Fruit fly (Drosophila melanogaster) whole organism, embryonic: ENCODE results near the gene mRRF1.
A peak's percentile ranks its signal among the peaks of the same experiment; 100 is the strongest.

Source experiments
- Adf1 ChIP-seq: fragments of 200-800 bp; sonication (Bioruptor generic); IDR thresholded peaks from 2 replicates; pipeline ENCODE4 v1.3.6; 2022; ENCODE audit warnings: missing biosample characterization, missing genetic modification characterization
- Atf-2 ChIP-seq: fragments of 200-800 bp; sonication (Bioruptor generic); optimal IDR thresholded peaks from 2 replicates; lab custom pipeline; 2016; ENCODE audit warnings: missing biosample characterization, missing genetic modification characterization
- Bdp1 ChIP-seq: fragments of 200-800 bp; sonication (Bioruptor generic); optimal IDR thresholded peaks from 3 replicates; lab custom pipeline; 2016; ENCODE audit warnings: missing biosample characterization, missing genetic modification characterization
- CG12071 ChIP-seq: fragments of 200-800 bp; sonication (Bioruptor generic); optimal IDR thresholded peaks from 3 replicates; lab custom pipeline; 2018; ENCODE audit warnings: missing biosample characterization, mild to moderate bottlenecking, missing genetic modification characterization
- CG12219 ChIP-seq: fragments of 200-800 bp; sonication (Bioruptor generic); optimal IDR thresholded peaks from 3 replicates; lab custom pipeline; 2018; ENCODE audit warnings: missing biosample characterization, mild to moderate bottlenecking, missing genetic modification characterization
- CG12391 ChIP-seq: fragments of 200-800 bp; sonication (Bioruptor generic); optimal IDR thresholded peaks from 3 replicates; lab custom pipeline; 2018; ENCODE audit warnings: missing biosample characterization, mild to moderate bottlenecking, missing genetic modification characterization, moderate library complexity
- CG13287 ChIP-seq: fragments of 200-800 bp; sonication (Bioruptor generic); IDR thresholded peaks from 2 replicates; pipeline ENCODE4 v1.3.6; 2022; ENCODE audit warnings: missing biosample characterization, missing genetic modification characterization; ENCODE audit not compliant: partially characterized antibody
- CG15073 ChIP-seq: fragments of 200-800 bp; sonication (Bioruptor generic); optimal IDR thresholded peaks from 2 replicates; lab custom pipeline; 2016; ENCODE audit warnings: missing biosample characterization, missing genetic modification characterization
- CG17361 ChIP-seq: fragments of 200-800 bp; sonication (Bioruptor generic); IDR thresholded peaks from 3 replicates; pipeline ENCODE4 v1.3.6; 2022; ENCODE audit warnings: missing biosample characterization, missing genetic modification characterization
- CG17612 ChIP-seq: fragments of 200-800 bp; sonication (Bioruptor generic); IDR thresholded peaks from 2 replicates; pipeline ENCODE4 v1.3.6; 2022; ENCODE audit warnings: missing biosample characterization, missing genetic modification characterization
- CG18619 ChIP-seq: fragments of 200-800 bp; sonication (Bioruptor generic); optimal IDR thresholded peaks from 3 replicates; lab custom pipeline; 2017; ENCODE audit warnings: missing biosample characterization, mild to moderate bottlenecking, missing genetic modification characterization
- CG2116 ChIP-seq: fragments of 200-800 bp; sonication (Bioruptor generic); optimal IDR thresholded peaks from 3 replicates; lab custom pipeline; 2018; ENCODE audit warnings: missing biosample characterization, mild to moderate bottlenecking, missing genetic modification characterization
- CG2875 ChIP-seq: fragments of 200-800 bp; sonication (Bioruptor generic); optimal IDR thresholded peaks from 2 replicates; lab custom pipeline; 2017; ENCODE audit warnings: missing biosample characterization, mild to moderate bottlenecking, missing genetic modification characterization, missing genetic modification reagents
- CG34422 ChIP-seq: fragments of 200-800 bp; sonication (Bioruptor generic); IDR thresholded peaks from 3 replicates; pipeline ENCODE4 v1.3.6; 2022; ENCODE audit warnings: missing biosample characterization, missing genetic modification characterization
- CG4282 ChIP-seq: fragments of 200-800 bp; sonication (Bioruptor generic); optimal IDR thresholded peaks from 2 replicates; lab custom pipeline; 2016; ENCODE audit warnings: missing biosample characterization, missing genetic modification characterization
- CG7357 ChIP-seq: fragments of 200-800 bp; sonication (Bioruptor generic); IDR thresholded peaks from 3 replicates; pipeline ENCODE4 v1.3.6; 2022; ENCODE audit warnings: missing biosample characterization, missing genetic modification characterization
- CG8089 ChIP-seq: fragments of 200-800 bp; sonication (Bioruptor generic); optimal IDR thresholded peaks from 3 replicates; lab custom pipeline; 2016; ENCODE audit warnings: missing biosample characterization, missing genetic modification characterization
- CG8290 ChIP-seq, 3 experiments: fragments of 200-800 bp; sonication (Bioruptor generic); optimal IDR thresholded peaks; 2 replicates each; lab custom pipeline; 2016 to 2019; ENCODE audit warnings: missing biosample characterization in 3 of 3, missing genetic modification characterization in 3 of 3, mild to moderate bottlenecking in 2 of 3, moderate library complexity in 1 of 3
- CG8924 ChIP-seq: fragments of 200-800 bp; optimal IDR thresholded peaks from 3 replicates; lab custom pipeline; 2019; ENCODE audit warnings: missing biosample characterization, mild to moderate bottlenecking, missing genetic modification characterization, moderate library complexity
- CG9817 ChIP-seq: fragments of 200-800 bp; sonication (Bioruptor generic); optimal IDR thresholded peaks from 2 replicates; lab custom pipeline; 2018; ENCODE audit warnings: missing biosample characterization, mild to moderate bottlenecking, missing genetic modification characterization, moderate library complexity
- CoRest ChIP-seq: fragments of 200-800 bp; sonication (Bioruptor generic); optimal IDR thresholded peaks from 3 replicates; lab custom pipeline; 2018; ENCODE audit warnings: missing biosample characterization, mild to moderate bottlenecking, missing genetic modification characterization, moderate library complexity
- Dek ChIP-seq: fragments of 200-800 bp; sonication (Bioruptor generic); optimal IDR thresholded peaks from 3 replicates; lab custom pipeline; 2019; ENCODE audit warnings: missing biosample characterization, mild to moderate bottlenecking, missing genetic modification characterization, moderate library complexity
- Dp ChIP-seq: fragments of 200-800 bp; sonication (Bioruptor generic); optimal IDR thresholded peaks from 2 replicates; lab custom pipeline; 2018; ENCODE audit warnings: missing biosample characterization, mild to moderate bottlenecking, missing genetic modification characterization, moderate library complexity
- Ets97D ChIP-seq: fragments of 200-800 bp; sonication (Bioruptor generic); optimal IDR thresholded peaks from 3 replicates; lab custom pipeline; 2016; ENCODE audit warnings: missing biosample characterization, missing genetic modification characterization
- Fer3 ChIP-seq: fragments of 200-800 bp; sonication (Bioruptor generic); optimal IDR thresholded peaks from 2 replicates; lab custom pipeline; 2018; ENCODE audit warnings: missing biosample characterization, mild to moderate bottlenecking, missing genetic modification characterization, moderate library complexity
- Gsc ChIP-seq: fragments of 200-800 bp; sonication (Bioruptor generic); IDR thresholded peaks from 2 replicates; pipeline ENCODE4 v1.3.6; 2022; ENCODE audit warnings: missing biosample characterization, missing genetic modification characterization
- HLH4C ChIP-seq: fragments of 200-800 bp; sonication (Bioruptor generic); IDR thresholded peaks from 3 replicates; pipeline ENCODE4 v1.3.6; 2022; ENCODE audit warnings: missing biosample characterization, missing genetic modification characterization; ENCODE audit not compliant: partially characterized antibody
- Hr3 ChIP-seq: fragments of 200-800 bp; sonication (Bioruptor generic); optimal IDR thresholded peaks from 3 replicates; lab custom pipeline; 2016; ENCODE audit warnings: missing biosample characterization, missing genetic modification characterization
- MBD-R2 ChIP-seq: fragments of 200-800 bp; sonication (Bioruptor generic); IDR thresholded peaks from 2 replicates; pipeline ENCODE4 v1.3.6; 2022; ENCODE audit warnings: missing biosample characterization, missing genetic modification characterization
- Med ChIP-seq: fragments of 200-800 bp; sonication (Bioruptor generic); peaks from one replicate; lab custom pipeline; 2016; ENCODE audit warnings: missing biosample characterization, missing genetic modification characterization, mild to moderate bottlenecking, inconsistent platforms, moderate library complexity
- Nf-YB ChIP-seq: fragments of 200-800 bp; sonication (Bioruptor generic); optimal IDR thresholded peaks from 3 replicates; lab custom pipeline; 2019; ENCODE audit warnings: missing biosample characterization, mild to moderate bottlenecking, missing genetic modification characterization, moderate library complexity
- Poxn ChIP-seq: fragments of 200-800 bp; sonication (Bioruptor generic); IDR thresholded peaks from 2 replicates; pipeline ENCODE4 v1.3.6; 2022; ENCODE audit warnings: missing biosample characterization, missing genetic modification characterization
- TFAM ChIP-seq: fragments of 200-800 bp; sonication (Bioruptor generic); optimal IDR thresholded peaks from 2 replicates; lab custom pipeline; 2017; ENCODE audit warnings: missing biosample characterization, missing genetic modification characterization, inconsistent platforms
- Vsx1 ChIP-seq: fragments of 200-800 bp; sonication (Bioruptor generic); optimal IDR thresholded peaks from 2 replicates; lab custom pipeline; 2017; ENCODE audit warnings: missing biosample characterization, mild to moderate bottlenecking, missing genetic modification characterization, missing genetic modification reagents
- Xrp1 ChIP-seq: fragments of 200-800 bp; sonication (Bioruptor generic); IDR thresholded peaks from 2 replicates; pipeline ENCODE4 v1.3.6; 2022; ENCODE audit warnings: missing biosample characterization, missing genetic modification characterization
- ash1 ChIP-seq: fragments of 200-800 bp; sonication (Bioruptor generic); optimal IDR thresholded peaks from 2 replicates; lab custom pipeline; 2018; ENCODE audit warnings: missing biosample characterization, mild to moderate bottlenecking, missing genetic modification characterization
- chinmo ChIP-seq: fragments of 200-800 bp; sonication (Bioruptor generic); IDR thresholded peaks from 4 replicates; pipeline ENCODE4 v1.3.6; 2022; ENCODE audit warnings: missing biosample characterization, missing genetic modification characterization; ENCODE audit not compliant: partially characterized antibody
- crp ChIP-seq, 2 experiments: fragments of 200-800 bp; sonication (Bioruptor generic); optimal IDR thresholded peaks; 2 replicates in 1 of 2; 3 replicates in 1 of 2; lab custom pipeline; 2017; ENCODE audit warnings: missing biosample characterization in 2 of 2, missing genetic modification characterization in 2 of 2, mild to moderate bottlenecking in 1 of 2, moderate library complexity in 1 of 2
- en ChIP-seq: fragments of 200-800 bp; sonication (Bioruptor generic); optimal IDR thresholded peaks from 2 replicates; lab custom pipeline; 2016; ENCODE audit warnings: missing biosample characterization, missing genetic modification characterization
- gfzf ChIP-seq: fragments of 200-800 bp; sonication (Bioruptor generic); optimal IDR thresholded peaks from 2 replicates; lab custom pipeline; 2016; ENCODE audit warnings: missing biosample characterization, mild to moderate bottlenecking, missing genetic modification characterization, moderate library complexity
- grau ChIP-seq: fragments of 200-800 bp; optimal IDR thresholded peaks from 3 replicates; lab custom pipeline; 2019; ENCODE audit warnings: missing biosample characterization, mild to moderate bottlenecking, missing genetic modification characterization, moderate library complexity
- gsb-n ChIP-seq: fragments of 200-800 bp; sonication (Bioruptor generic); optimal IDR thresholded peaks from 3 replicates; lab custom pipeline; 2018; ENCODE audit warnings: missing biosample characterization, mild to moderate bottlenecking, missing genetic modification characterization
- pzg ChIP-seq: fragments of 200-800 bp; sonication (Bioruptor generic); optimal IDR thresholded peaks from 3 replicates; lab custom pipeline; 2018; ENCODE audit warnings: missing biosample characterization, mild to moderate bottlenecking, missing genetic modification characterization, moderate library complexity
- repo ChIP-seq: fragments of 200-800 bp; sonication (Bioruptor generic); optimal IDR thresholded peaks from 2 replicates; lab custom pipeline; 2016; ENCODE audit warnings: missing biosample characterization, missing genetic modification characterization
- run ChIP-seq: fragments of 200-800 bp; sonication (Bioruptor generic); optimal IDR thresholded peaks from 3 replicates; lab custom pipeline; 2018; ENCODE audit warnings: missing biosample characterization, mild to moderate bottlenecking, missing genetic modification characterization
- slbo ChIP-seq: fragments of 200-800 bp; sonication (Bioruptor generic); IDR thresholded peaks from 2 replicates; pipeline ENCODE4 v1.3.6; 2022; ENCODE audit warnings: missing biosample characterization, missing genetic modification characterization
- so ChIP-seq: fragments of 200-800 bp; sonication (Bioruptor generic); IDR thresholded peaks from 3 replicates; pipeline ENCODE4 v1.3.6; 2022; ENCODE audit warnings: missing biosample characterization, missing genetic modification characterization
- trem ChIP-seq: fragments of 200-800 bp; optimal IDR thresholded peaks from 3 replicates; lab custom pipeline; 2019; ENCODE audit warnings: missing biosample characterization, mild to moderate bottlenecking, missing genetic modification characterization, moderate library complexity
- tx ChIP-seq: fragments of 200-800 bp; sonication (Bioruptor generic); optimal IDR thresholded peaks from 2 replicates; lab custom pipeline; 2016; ENCODE audit warnings: missing biosample characterization, missing genetic modification characterization
- vnd ChIP-seq: fragments of 200-800 bp; sonication (Bioruptor generic); IDR thresholded peaks from 3 replicates; pipeline ENCODE4 v1.3.6; 2022; ENCODE audit warnings: missing biosample characterization, missing genetic modification characterization; ENCODE audit not compliant: partially characterized antibody
- wek ChIP-seq: fragments of 200-800 bp; sonication (Bioruptor generic); optimal IDR thresholded peaks from 3 replicates; lab custom pipeline; 2018; ENCODE audit warnings: missing biosample characterization, mild to moderate bottlenecking, missing genetic modification characterization, moderate library complexity

mRRF1 gene

dm6 chr3L:9358713-9359040 is 5.5 kb upstream of the mRRF1 start, which contains the start of the genes UGP and Svip:
TSS of gene UGP (minus strand) at chr3L:9358935.
TSS of gene Svip (plus strand) at chr3L:9358999.
- TF ChIP-seq ash1 (no peak), Dp (GFP tag; lab: Kevin White, UChicago) (peak; percentile 21), CG34422 (GFP tag; lab: Robert Waterston, UW) (peak; percentile 48; the same call in 1 of the 3 replicates), HLH4C (no peak), Nf-YB (GFP tag; lab: Kevin White, UChicago) (no peak), gsb-n (tag; lab: Kevin White, UChicago) (peak; percentile 45), Poxn (no peak), trem (tag; lab: Kevin White, UChicago) (no peak), chinmo (GFP tag; lab: Robert Waterston, UW) (0 out of 4 replicates have a peak, but pooled peaks have one; percentile 57), wek (GFP tag; lab: Kevin White, UChicago) (no peak), Med (GFP tag; lab: Kevin White, UChicago) (peak; percentile 84), TFAM (GFP tag; lab: Kevin White, UChicago) (no peak), CG4282 (peak; percentile 27), CG13287 (peak; percentile 29), CG15073 (no peak), CG12071 (GFP tag; lab: Kevin White, UChicago) (no peak), CG8924 (tag; lab: Kevin White, UChicago) (peak; percentile 44), gfzf (GFP tag; lab: Kevin White, UChicago) (peak; percentile 9), MBD-R2 (GFP tag; lab: Robert Waterston, UW) (peak; percentile 51; the same call in 1 of the 2 replicates), CG8089 (GFP tag; lab: Kevin White, UChicago) (no peak), so (GFP tag; lab: Robert Waterston, UW) (no peak), repo (GFP tag; lab: Kevin White, UChicago) (no peak), CG8290 (GFP tag; optimal IDR thresholded peaks at IDR 0.05; lab: Kevin White, UChicago) (no peak), CG8290 (tag; optimal IDR thresholded peaks at IDR 0.05; lab: Kevin White, UChicago) (peak in 1 of 2 experiments; percentile 21), CG17612 (GFP tag; lab: Robert Waterston, UW) (no peak), Adf1 (GFP tag; lab: Robert Waterston, UW) (no peak), Fer3 (tag; lab: Kevin White, UChicago) (peak; percentile 13), slbo (GFP tag; lab: Robert Waterston, UW) (peak; percentile 24; the same call in 1 of the 2 replicates), Dek (tag; lab: Kevin White, UChicago) (no peak), CG7357 (GFP tag; lab: Robert Waterston, UW) (no peak), Vsx1 (GFP tag; lab: Kevin White, UChicago) (no peak), Bdp1 (no peak), CoRest (tag; lab: Kevin White, UChicago) (peak; percentile 3), Xrp1 (GFP tag; lab: Robert Waterston, UW) (no peak), Atf-2 (no peak), pzg (peak; percentile 51), Ets97D (GFP tag; lab: Kevin White, UChicago) (peak; percentile 3), CG12391 (tag; lab: Kevin White, UChicago) (peak; percentile 24), crp (GFP tag; optimal IDR thresholded peaks at IDR 0.05; lab: Kevin White, UChicago) (peak; percentile 77 to 95), CG2875 (GFP tag; lab: Kevin White, UChicago) (no peak), CG9817 (no peak), tx (GFP tag; lab: Kevin White, UChicago) (no peak), grau (tag; lab: Kevin White, UChicago) (no peak), Hr3 (no peak), en (GFP tag; lab: Kevin White, UChicago) (no peak), CG18619 (no peak), vnd (GFP tag; lab: Robert Waterston, UW) (no peak), CG12219 (GFP tag; lab: Kevin White, UChicago) (no peak), CG17361 (GFP tag; lab: Robert Waterston, UW) (no peak), Gsc (GFP tag; lab: Robert Waterston, UW) (no peak), CG2116 (peak; percentile 15), run (tag; lab: Kevin White, UChicago) (no peak)
